Fruit fly (Drosophila melanogaster): Measurements from ENCODE around the gene b.

DNA sequence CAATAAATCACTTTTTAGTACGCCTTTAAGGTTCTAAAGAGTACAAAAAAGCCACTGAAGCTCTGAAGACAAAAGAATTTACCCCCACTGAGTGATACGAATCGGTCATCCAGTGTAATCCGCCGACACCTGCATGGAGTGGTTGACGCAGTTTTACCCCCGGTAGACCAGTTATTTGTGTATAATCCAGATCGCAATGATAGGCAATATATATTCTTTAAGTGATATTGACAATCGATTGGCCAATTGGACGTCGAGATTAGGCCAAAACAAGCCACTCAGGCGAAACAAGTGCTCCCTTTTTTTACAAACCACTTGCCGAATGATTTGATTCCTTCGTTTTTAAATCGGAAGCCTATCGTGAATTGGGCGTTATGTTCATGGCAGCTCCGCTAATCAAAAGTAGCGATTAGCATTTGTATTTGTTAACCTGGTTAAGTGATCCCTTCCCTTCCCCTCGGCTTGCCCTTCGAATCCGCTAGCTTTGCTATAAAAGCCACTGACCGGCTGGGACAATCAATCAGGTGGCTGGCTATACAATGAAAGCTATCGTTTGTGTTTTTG, 25.3 kb downstream of the b start, which contains the start of gene CG7916:
- TF ChIP-seq HmgZ (tag; optimal IDR thresholded peaks at IDR 0.05) (no peak), gcm2 (GFP tag; optimal IDR thresholded peaks at IDR 0.05) (no peak), dimm (GFP tag; IDR thresholded peaks at IDR 0.05) (no peak), trem (tag; optimal IDR thresholded peaks at IDR 0.05) (no peak), CG14014 (GFP tag; IDR thresholded peaks at IDR 0.05) (no peak), CG1529 (GFP tag; optimal IDR thresholded peaks at IDR 0.05) (no peak), GATAe (GFP tag; conservative IDR thresholded peaks at IDR 0.05) (no peak), CG12299 (tag; optimal IDR thresholded peaks at IDR 0.05) (no peak), so (GFP tag; IDR thresholded peaks at IDR 0.05) (no peak), CG8765 (GFP tag; IDR thresholded peaks at IDR 0.05) (no peak)

Measured in whole organism, embryonic.